Worm (Caenorhabditis elegans) whole organism, L3 larva: Measurements from ENCODE around the gene F32D1.7.

Source experiments
- R02D3.7 ChIP-seq: fragments of 150-350 bp; optimal IDR thresholded peaks from 2 replicates; lab custom pipeline; 2014; ENCODE audit warnings: missing biosample characterization, missing genetic modification characterization
- ZK546.5 ChIP-seq: sonication (generic microtip); optimal IDR thresholded peaks from 2 replicates; lab custom pipeline; 2017; ENCODE audit warnings: missing biosample characterization, missing genetic modification characterization
- aly-2 ChIP-seq: fragments of 150-350 bp; optimal IDR thresholded peaks from 2 replicates; lab custom pipeline; 2014; ENCODE audit warnings: missing biosample characterization, missing genetic modification characterization
- ama-1 ChIP-seq: fragments of 150-350 bp; optimal IDR thresholded peaks from 2 replicates; lab custom pipeline; 2018
- ceh-16 ChIP-seq: sonication (generic microtip); optimal IDR thresholded peaks from 2 replicates; lab custom pipeline; 2017; ENCODE audit warnings: missing biosample characterization, missing genetic modification characterization
- ceh-9 ChIP-seq: sonication (generic microtip); optimal IDR thresholded peaks from 2 replicates; lab custom pipeline; 2018; ENCODE audit warnings: missing biosample characterization, missing genetic modification characterization
- daf-12 ChIP-seq: fragments of 150-350 bp; optimal IDR thresholded peaks from 2 replicates; lab custom pipeline; 2014; ENCODE audit warnings: missing biosample characterization, missing genetic modification reagents, missing genetic modification characterization
- egl-27 ChIP-seq: sonication (generic microtip); optimal IDR thresholded peaks from 4 replicates; lab custom pipeline; 2017; ENCODE audit warnings: missing biosample characterization, missing genetic modification reagents, missing genetic modification characterization
- egl-5 ChIP-seq: fragments of 150-350 bp; optimal IDR thresholded peaks from 2 replicates; lab custom pipeline; 2017; ENCODE audit warnings: missing biosample characterization, missing genetic modification reagents, missing genetic modification characterization, inconsistent platforms
- elt-2 ChIP-seq: sonication (generic microtip); optimal IDR thresholded peaks from 2 replicates; lab custom pipeline; 2016; ENCODE audit warnings: missing genetic modification reagents, mild to moderate bottlenecking, missing genetic modification characterization, missing compliant biosample characterization
- eor-1 ChIP-seq, 2 experiments: fragments of 150-350 bp; optimal IDR thresholded peaks; 2 replicates each; lab custom pipeline; 2014 to 2018; ENCODE audit warnings: missing biosample characterization in 2 of 2, missing genetic modification characterization in 2 of 2
- fkh-10 ChIP-seq: sonication (generic microtip); optimal IDR thresholded peaks from 2 replicates; lab custom pipeline; 2017; ENCODE audit warnings: missing biosample characterization, missing genetic modification reagents, missing genetic modification characterization
- hmg-11 ChIP-seq: sonication (generic microtip); optimal IDR thresholded peaks from 2 replicates; lab custom pipeline; 2016; ENCODE audit warnings: missing genetic modification characterization, missing compliant biosample characterization
- jun-1 ChIP-seq: fragments of 150-350 bp; optimal IDR thresholded peaks from 2 replicates; lab custom pipeline; 2014; ENCODE audit warnings: missing biosample characterization, missing genetic modification reagents, missing genetic modification characterization
- lin-15B ChIP-seq: fragments of 150-350 bp; optimal IDR thresholded peaks from 2 replicates; lab custom pipeline; 2014; ENCODE audit warnings: missing biosample characterization, missing genetic modification characterization
- lin-39 ChIP-seq: fragments of 150-350 bp; optimal IDR thresholded peaks from 2 replicates; lab custom pipeline; 2018; ENCODE audit warnings: missing biosample characterization, missing genetic modification reagents, missing genetic modification characterization
- lsy-12 ChIP-seq: sonication (generic microtip); optimal IDR thresholded peaks from 2 replicates; lab custom pipeline; 2016; ENCODE audit warnings: mild to moderate bottlenecking, missing genetic modification characterization, missing compliant biosample characterization
- mdl-1 ChIP-seq: fragments of 150-350 bp; optimal IDR thresholded peaks from 2 replicates; lab custom pipeline; 2014; ENCODE audit warnings: missing biosample characterization, missing genetic modification characterization
- nfya-1 ChIP-seq: sonication (generic microtip); optimal IDR thresholded peaks from 2 replicates; lab custom pipeline; 2017; ENCODE audit warnings: missing genetic modification characterization, mild to moderate bottlenecking, missing compliant biosample characterization, antibody characterized with exemption, moderate library complexity; ENCODE audit not compliant: insufficient read depth
- nhr-11 ChIP-seq: fragments of 150-350 bp; optimal IDR thresholded peaks from 2 replicates; lab custom pipeline; 2014; ENCODE audit warnings: missing biosample characterization, missing genetic modification characterization
- nhr-12 ChIP-seq: fragments of 150-350 bp; optimal IDR thresholded peaks from 2 replicates; lab custom pipeline; 2014; ENCODE audit warnings: missing biosample characterization, missing genetic modification characterization
- nhr-23 ChIP-seq: fragments of 150-350 bp; optimal IDR thresholded peaks from 2 replicates; lab custom pipeline; 2014; ENCODE audit warnings: missing biosample characterization, missing genetic modification reagents, missing genetic modification characterization
- nhr-28 ChIP-seq: fragments of 150-350 bp; optimal IDR thresholded peaks from 2 replicates; lab custom pipeline; 2014; ENCODE audit warnings: missing biosample characterization, missing genetic modification characterization
- nhr-67 ChIP-seq: fragments of 150-350 bp; optimal IDR thresholded peaks from 2 replicates; lab custom pipeline; 2014; ENCODE audit warnings: missing biosample characterization, missing genetic modification characterization
- nhr-76 ChIP-seq: fragments of 150-350 bp; sonication (generic microtip); optimal IDR thresholded peaks from 5 replicates; lab custom pipeline; 2014; ENCODE audit warnings: missing biosample characterization, missing genetic modification characterization
- nhr-77 ChIP-seq: fragments of 150-350 bp; optimal IDR thresholded peaks from 2 replicates; lab custom pipeline; 2014; ENCODE audit warnings: missing biosample characterization, missing genetic modification characterization
- pqm-1 ChIP-seq: fragments of 150-350 bp; optimal IDR thresholded peaks from 2 replicates; lab custom pipeline; 2017; ENCODE audit warnings: missing biosample characterization, missing genetic modification characterization, inconsistent platforms
- sea-2 ChIP-seq: fragments of 150-350 bp; sonication (generic microtip); optimal IDR thresholded peaks from 4 replicates; lab custom pipeline; 2014; ENCODE audit warnings: missing biosample characterization, missing genetic modification reagents, missing genetic modification characterization
- skn-1 ChIP-seq: fragments of 150-350 bp; optimal IDR thresholded peaks from 2 replicates; lab custom pipeline; 2014; ENCODE audit warnings: missing biosample characterization, missing genetic modification characterization
- snpc-4 ChIP-seq: fragments of 150-350 bp; optimal IDR thresholded peaks from 2 replicates; lab custom pipeline; 2014; ENCODE audit warnings: missing biosample characterization, missing genetic modification characterization
- tbx-2 ChIP-seq: sonication (generic microtip); optimal IDR thresholded peaks from 2 replicates; lab custom pipeline; 2016; ENCODE audit warnings: mild to moderate bottlenecking, missing genetic modification characterization, missing compliant biosample characterization
- ztf-11 ChIP-seq: fragments of 150-350 bp; optimal IDR thresholded peaks from 2 replicates; lab custom pipeline; 2014; ENCODE audit warnings: missing biosample characterization, missing genetic modification characterization

The F32D1.7 gene

ce11 chrV:4387916-4388315, 11.9 kb upstream of the F32D1.7 start:
- peak; percentile 93 for TF ChIP-seq nfya-1 (tag; lab: Kevin White, UChicago)
- no peak for TF ChIP-seq lin-15B
- TF ChIP-seq, all 47 proteins: peak for 1

- TF ChIP-seq egl-5: no peak
- no peak for TF ChIP-seq daf-12 (tag; lab: Kevin White, UChicago)
- no peak for TF ChIP-seq aly-2 (tag; lab: Kevin White, UChicago)
- no peak for TF ChIP-seq nhr-11 (tag; lab: Kevin White, UChicago)
- TF ChIP-seq hmg-11 (tag; lab: Kevin White, UChicago): no peak
- no peak for TF ChIP-seq elt-2 (tag; lab: Kevin White, UChicago)
- no peak for TF ChIP-seq pqm-1
- TF ChIP-seq nhr-76 (tag; lab: Kevin White, UChicago): no peak
- no peak for TF ChIP-seq jun-1
- TF ChIP-seq nhr-67 (tag; lab: Kevin White, UChicago): no peak
- no peak for TF ChIP-seq egl-27 (tag; lab: Kevin White, UChicago)
- no peak for TF ChIP-seq fkh-10 (GFP tag; lab: Kevin White, UChicago)
Observed at ce11 chrV:4387402-4387801, 11.4 kb upstream of the F32D1.7 start, which contains the start of gene F13A2.9. Gene F13A2.9, minus strand, starts transcription at chrV:4387502.

ce11 chrV:4386173-4386572, 10.2 kb upstream of the F32D1.7 start, which contains the start of gene F13A2.10:
Gene F13A2.10, minus strand, starts transcription at chrV:4386273.
- TF ChIP-seq tbx-2 (tag; lab: Kevin White, UChicago) (no peak), nhr-77 (tag; lab: Kevin White, UChicago) (no peak), nfya-1 (tag; lab: Kevin White, UChicago) (no peak), ama-1 (lab: Kevin White, UChicago) (no peak), lin-15B (no peak), nhr-76 (tag; lab: Kevin White, UChicago) (no peak), hmg-11 (tag; lab: Kevin White, UChicago) (no peak), skn-1 (tag; lab: Kevin White, UChicago) (no peak), ceh-9 (tag; lab: Kevin White, UChicago) (no peak), mdl-1 (tag; lab: Kevin White, UChicago) (no peak), nhr-11 (tag; lab: Kevin White, UChicago) (no peak), nhr-67 (tag; lab: Kevin White, UChicago) (no peak)

- TF ChIP-seq nhr-77 (tag; lab: Kevin White, UChicago): no peak
- TF ChIP-seq nhr-76 (tag; lab: Kevin White, UChicago): no peak
- TF ChIP-seq nhr-12: no peak
- no peak for TF ChIP-seq R02D3.7 (tag; lab: Kevin White, UChicago)
- TF ChIP-seq elt-2 (tag; lab: Kevin White, UChicago): no peak
Observed at ce11 chrV:4384482-4384881, 8.5 kb upstream of the F32D1.7 start, which contains the start of gene F13A2.2. Gene F13A2.2, minus strand, starts transcription at chrV:4384582.

- TF ChIP-seq jun-1 (no peak), nhr-28 (tag; lab: Kevin White, UChicago) (no peak), sea-2 (no peak), snpc-4 (tag; lab: Kevin White, UChicago) (no peak), skn-1 (tag; lab: Kevin White, UChicago) (no peak), egl-5 (no peak), ztf-11 (tag; lab: Kevin White, UChicago) (no peak), nhr-23 (tag; lab: Kevin White, UChicago) (no peak), nhr-76 (tag; lab: Kevin White, UChicago) (no peak), nfya-1 (tag; lab: Kevin White, UChicago) (no peak), ZK546.5 (tag; lab: Kevin White, UChicago) (no peak), lsy-12 (tag; lab: Kevin White, UChicago) (no peak), nhr-67 (tag; lab: Kevin White, UChicago) (no peak), nhr-77 (tag; lab: Kevin White, UChicago) (no peak), mdl-1 (tag; lab: Kevin White, UChicago) (no peak), eor-1 (tag; optimal IDR thresholded peaks at IDR 0.05; lab: Kevin White, UChicago) (no peak), egl-27 (tag; lab: Kevin White, UChicago) (no peak)
- TF ChIP-seq, all 47 proteins: peak for 0
Observed at ce11 chrV:4382298-4382697, 6.3 kb upstream of the F32D1.7 start, which contains the start of gene F13A2.1. Gene F13A2.1, minus strand, starts transcription at chrV:4382398.

- TF ChIP-seq nhr-12 (no peak), ceh-16 (tag; lab: Kevin White, UChicago) (no peak), lin-39 (tag; lab: Kevin White, UChicago) (no peak), ztf-11 (tag; lab: Kevin White, UChicago) (no peak), nhr-77 (tag; lab: Kevin White, UChicago) (no peak), daf-12 (tag; lab: Kevin White, UChicago) (no peak), nfya-1 (tag; lab: Kevin White, UChicago) (no peak)
Observed at ce11 chrV:4377622-4378021, 1.6 kb upstream of the F32D1.7 start, which contains the start of gene F32D1.8. Gene F32D1.8, minus strand, starts transcription at chrV:4377722.
